Worm (Caenorhabditis elegans): ENCODE results near the gene nhr-54.

ce11 chrV:16479275-16479674 is 26.5 kb downstream of the nhr-54 start, which contains the start of gene T08G3.11:
- TF ChIP-seq fkh-10 (GFP tag; optimal IDR thresholded peaks at IDR 0.05), result no peak
- TF ChIP-seq nhr-237 (tag; optimal IDR thresholded peaks at IDR 0.05), result no peak
- TF ChIP-seq snpc-4 (tag; optimal IDR thresholded peaks at IDR 0.05), result no peak
- no peak for TF ChIP-seq daf-12 (tag; optimal IDR thresholded peaks at IDR 0.05)
- TF ChIP-seq nfya-1 (tag; optimal IDR thresholded peaks at IDR 0.05; ENCODE audit: insufficient read depth), result no peak
- TF ChIP-seq elt-2 (tag; optimal IDR thresholded peaks at IDR 0.05), result no peak
- no peak for TF ChIP-seq lsy-12 (tag; optimal IDR thresholded peaks at IDR 0.05)
- no peak for TF ChIP-seq elt-1 (tag; optimal IDR thresholded peaks at IDR 0.05)
- no peak for TF ChIP-seq nhr-76 (tag; optimal IDR thresholded peaks at IDR 0.05)
- no peak for TF ChIP-seq ceh-82 (tag; optimal IDR thresholded peaks at IDR 0.05)
- no peak for TF ChIP-seq mml-1 (tag; optimal IDR thresholded peaks at IDR 0.05)
- no peak for TF ChIP-seq zag-1 (tag; optimal IDR thresholded peaks at IDR 0.05)
- TF ChIP-seq mdl-1 (tag; optimal IDR thresholded peaks at IDR 0.05), result no peak
- TF ChIP-seq nhr-23 (tag; optimal IDR thresholded peaks at IDR 0.05), result no peak
